Fruit fly (Drosophila melanogaster) whole organism, prepupa: ENCODE results near the gene hyd.
A peak's percentile ranks its signal among the peaks of the same experiment; 100 is the strongest.

Experiments
- Blimp-1 ChIP-seq: fragments of 200-800 bp; sonication (Bioruptor generic); optimal IDR thresholded peaks from 3 replicates; lab custom pipeline; 2017; ENCODE audit warnings: missing biosample characterization, missing genetic modification characterization, mild to moderate bottlenecking, moderate library complexity, missing genetic modification reagents
- CG11294 ChIP-seq: fragments of 200-800 bp; sonication (Bioruptor generic); IDR thresholded peaks from 2 replicates; pipeline ENCODE4 v1.3.6; 2022; ENCODE audit warnings: missing biosample characterization, missing genetic modification characterization
- CG11902 ChIP-seq: fragments of 200-800 bp; sonication (Bioruptor generic); optimal IDR thresholded peaks from 3 replicates; lab custom pipeline; 2016; ENCODE audit warnings: missing biosample characterization, missing genetic modification characterization
- CG16779 ChIP-seq: fragments of 200-800 bp; sonication (Bioruptor generic); optimal IDR thresholded peaks from 3 replicates; lab custom pipeline; 2017; ENCODE audit warnings: missing biosample characterization, mild to moderate bottlenecking, missing genetic modification characterization
- CG3032 ChIP-seq: fragments of 200-800 bp; optimal IDR thresholded peaks from 2 replicates; lab custom pipeline; 2019; ENCODE audit warnings: missing biosample characterization, mild to moderate bottlenecking, missing genetic modification characterization, moderate library complexity
- CG31627 ChIP-seq: fragments of 200-800 bp; sonication (Bioruptor generic); optimal IDR thresholded peaks from 3 replicates; lab custom pipeline; 2016; ENCODE audit warnings: missing biosample characterization, missing genetic modification characterization
- CG34406 ChIP-seq: fragments of 200-800 bp; sonication (Bioruptor generic); optimal IDR thresholded peaks from 3 replicates; lab custom pipeline; 2016; ENCODE audit warnings: missing biosample characterization, missing genetic modification characterization
- CG6163 ChIP-seq: fragments of 200-800 bp; sonication (Bioruptor generic); IDR thresholded peaks from 3 replicates; pipeline ENCODE4 v1.3.6; 2022; ENCODE audit warnings: missing biosample characterization, missing genetic modification characterization
- CG6792 ChIP-seq: fragments of 200-800 bp; sonication (Bioruptor generic); optimal IDR thresholded peaks from 3 replicates; lab custom pipeline; 2016; ENCODE audit warnings: missing biosample characterization, missing genetic modification characterization
- CG8119 ChIP-seq: fragments of 200-800 bp; sonication (Bioruptor generic); IDR thresholded peaks from 3 replicates; pipeline ENCODE4 v1.3.6; 2022; ENCODE audit warnings: missing biosample characterization, missing genetic modification characterization
- CG8319 ChIP-seq: fragments of 200-800 bp; sonication (Bioruptor generic); optimal IDR thresholded peaks from 3 replicates; lab custom pipeline; 2016; ENCODE audit warnings: missing biosample characterization, missing genetic modification characterization
- CG8632 ChIP-seq: fragments of 200-800 bp; sonication (Bioruptor generic); optimal IDR thresholded peaks from 3 replicates; lab custom pipeline; 2016; ENCODE audit warnings: missing biosample characterization, missing genetic modification characterization
- Ets96B ChIP-seq: fragments of 200-800 bp; optimal IDR thresholded peaks from 2 replicates; lab custom pipeline; 2019; ENCODE audit warnings: missing biosample characterization, mild to moderate bottlenecking, missing genetic modification characterization, moderate library complexity
- Gug ChIP-seq: fragments of 200-800 bp; sonication (Bioruptor generic); IDR thresholded peaks from 2 replicates; pipeline ENCODE4 v1.3.6; 2022; ENCODE audit warnings: missing biosample characterization, missing genetic modification characterization
- Hr38 ChIP-seq: sonication (Bioruptor generic); optimal IDR thresholded peaks from 2 replicates; lab custom pipeline; 2016; ENCODE audit warnings: missing biosample characterization, missing genetic modification characterization
- Hr39 ChIP-seq: fragments of 200-800 bp; sonication (Bioruptor generic); optimal IDR thresholded peaks from 2 replicates; lab custom pipeline; 2016; ENCODE audit warnings: missing biosample characterization, missing genetic modification characterization
- Lpt ChIP-seq: fragments of 200-800 bp; sonication (Bioruptor generic); optimal IDR thresholded peaks from 3 replicates; lab custom pipeline; 2016; ENCODE audit warnings: missing biosample characterization, missing genetic modification characterization
- Met ChIP-seq: fragments of 200-800 bp; sonication (Bioruptor generic); optimal IDR thresholded peaks from 3 replicates; lab custom pipeline; 2016; ENCODE audit warnings: missing biosample characterization, missing genetic modification characterization
- OdsH ChIP-seq: fragments of 200-800 bp; sonication (Bioruptor generic); optimal IDR thresholded peaks from 3 replicates; lab custom pipeline; 2016; ENCODE audit warnings: missing biosample characterization, missing genetic modification characterization
- Smox ChIP-seq: fragments of 200-800 bp; sonication (Bioruptor generic); optimal IDR thresholded peaks from 3 replicates; lab custom pipeline; 2016; ENCODE audit warnings: missing biosample characterization, missing genetic modification characterization
- achi ChIP-seq: fragments of 200-800 bp; sonication (Bioruptor generic); optimal IDR thresholded peaks from 3 replicates; lab custom pipeline; 2016; ENCODE audit warnings: missing biosample characterization, missing genetic modification characterization
- dsx ChIP-seq: fragments of 200-800 bp; optimal IDR thresholded peaks from 3 replicates; lab custom pipeline; 2019; ENCODE audit warnings: missing biosample characterization, mild to moderate bottlenecking, missing genetic modification characterization, moderate library complexity; ENCODE audit not compliant: poor library complexity, severe bottlenecking
- eg ChIP-seq: fragments of 200-800 bp; sonication (Bioruptor generic); IDR thresholded peaks from 3 replicates; pipeline ENCODE4 v1.3.6; 2022; ENCODE audit warnings: missing biosample characterization, missing genetic modification characterization
- esn ChIP-seq: fragments of 200-800 bp; sonication (Bioruptor generic); optimal IDR thresholded peaks from 2 replicates; lab custom pipeline; 2016; ENCODE audit warnings: missing biosample characterization, mild to moderate bottlenecking, missing genetic modification characterization, moderate library complexity
- fkh ChIP-seq: fragments of 200-800 bp; sonication (Bioruptor generic); optimal IDR thresholded peaks from 3 replicates; lab custom pipeline; 2017; ENCODE audit warnings: missing biosample characterization, mild to moderate bottlenecking, missing genetic modification characterization, moderate library complexity
- lz ChIP-seq: fragments of 200-800 bp; sonication (Bioruptor generic); optimal IDR thresholded peaks from 3 replicates; lab custom pipeline; 2016; ENCODE audit warnings: missing biosample characterization, missing genetic modification characterization
- net ChIP-seq: fragments of 200-800 bp; sonication (Bioruptor generic); optimal IDR thresholded peaks from 3 replicates; lab custom pipeline; 2016; ENCODE audit warnings: missing biosample characterization, missing genetic modification characterization
- salr ChIP-seq, 2 experiments: fragments of 200-800 bp; sonication (Bioruptor generic); optimal IDR thresholded peaks; 3 replicates each; lab custom pipeline; 2016 to 2018; ENCODE audit warnings: missing biosample characterization in 2 of 2, missing genetic modification characterization in 2 of 2, mild to moderate bottlenecking in 1 of 2
- spab ChIP-seq: fragments of 200-800 bp; sonication (Bioruptor generic); optimal IDR thresholded peaks from 2 replicates; lab custom pipeline; 2017; ENCODE audit warnings: missing biosample characterization, mild to moderate bottlenecking, missing genetic modification characterization, missing genetic modification reagents
- ss ChIP-seq, 2 experiments: fragments of 200-800 bp; sonication (Bioruptor generic); optimal IDR thresholded peaks; 2 replicates in 1 of 2; 3 replicates in 1 of 2; lab custom pipeline; 2017 to 2018; ENCODE audit warnings: mild to moderate bottlenecking in 2 of 2, missing biosample characterization in 2 of 2, missing genetic modification characterization in 2 of 2, moderate library complexity in 1 of 2
- topi ChIP-seq: fragments of 200-800 bp; sonication (Bioruptor generic); optimal IDR thresholded peaks from 3 replicates; lab custom pipeline; 2016; ENCODE audit warnings: missing biosample characterization, missing genetic modification characterization
- vri ChIP-seq: fragments of 200-800 bp; sonication (Bioruptor generic); optimal IDR thresholded peaks from 3 replicates; lab custom pipeline; 2016; ENCODE audit warnings: missing biosample characterization, mild to moderate bottlenecking, missing genetic modification characterization

Gene hyd

DNA sequence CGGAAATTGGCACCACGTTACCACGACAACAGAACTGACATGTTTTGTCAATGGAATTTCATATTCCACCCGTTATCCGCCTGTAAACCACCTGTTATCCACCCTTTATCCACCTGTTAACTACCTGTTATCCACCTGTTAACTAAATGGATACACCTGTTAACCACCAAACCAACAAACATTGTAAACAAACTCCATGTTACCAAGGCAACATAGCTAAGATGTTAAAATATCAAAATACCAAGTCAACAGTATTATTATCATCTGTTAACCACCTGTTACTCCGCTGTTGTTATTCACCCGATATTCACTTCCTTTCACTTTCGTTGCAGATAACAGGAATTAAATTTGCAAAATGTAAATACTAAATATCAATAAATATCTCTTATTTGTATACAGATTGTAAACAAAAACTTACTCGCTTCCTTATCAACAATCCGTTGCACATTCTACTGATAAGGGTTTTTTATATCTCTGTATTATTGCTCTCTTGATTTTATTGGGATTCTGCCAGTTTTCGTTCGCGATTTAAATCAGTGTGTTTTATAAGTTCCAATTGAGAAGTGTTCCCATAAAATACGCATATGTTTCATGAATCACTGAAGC, 50.3 kb downstream of the hyd start, which contains the start of gene Nepl12:
Gene Nepl12, plus strand, starts transcription at position 556 of the 606 bp plus-strand sequence.
- TF ChIP-seq CG6163 (no peak), Hr38 (GFP tag; lab: Kevin White, UChicago) (no peak), achi (GFP tag; lab: Kevin White, UChicago) (peak; percentile 8), CG34406 (GFP tag; lab: Kevin White, UChicago) (peak; percentile 9), dsx (GFP tag; lab: Kevin White, UChicago) (no peak), CG8632 (GFP tag; lab: Kevin White, UChicago) (peak; percentile 27), fkh (no peak), CG11902 (peak; percentile 19), salr (GFP tag; optimal IDR thresholded peaks at IDR 0.05; lab: Kevin White, UChicago) (peak in 1 of 2 experiments; percentile 22), CG6792 (GFP tag; lab: Kevin White, UChicago) (peak; percentile 12), CG8319 (GFP tag; lab: Kevin White, UChicago) (peak; percentile 18)

- TF ChIP-seq CG31627 (GFP tag; lab: Kevin White, UChicago): no peak
- no peak for TF ChIP-seq Ets96B (tag; lab: Kevin White, UChicago)
- no peak for TF ChIP-seq CG3032 (tag; lab: Kevin White, UChicago)
- TF ChIP-seq CG16779 (tag; lab: Kevin White, UChicago): no peak
- TF ChIP-seq, all 60 proteins: peak for 0
Measured at dm6 chr3R:9674196-9674693, 51.2 kb downstream of the hyd start, which contains the start of gene Dhc1. Gene Dhc1, minus strand, starts transcription at chr3R:9674643.

DNA sequence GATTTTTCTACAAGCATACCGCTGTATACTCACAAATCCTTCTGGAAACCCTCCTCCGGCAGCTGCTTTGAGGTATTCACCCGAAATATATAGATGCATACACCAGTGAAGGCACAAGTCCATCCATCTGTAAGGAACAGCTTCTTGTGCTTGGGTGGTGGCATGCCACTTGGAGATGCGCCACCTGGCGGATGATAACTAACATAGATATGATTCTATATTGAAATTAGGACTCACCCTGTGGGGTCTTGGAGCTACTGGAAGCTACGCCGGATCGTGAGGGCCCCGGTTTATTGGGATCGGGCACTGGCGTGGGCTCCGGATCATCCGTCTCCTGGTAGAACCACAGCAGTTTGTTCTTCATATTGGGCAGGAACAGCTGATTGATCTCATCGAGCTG, 52.2 kb downstream of the hyd start:
- TF ChIP-seq OdsH (GFP tag; lab: Kevin White, UChicago): no peak
- no peak for TF ChIP-seq net (GFP tag; lab: Kevin White, UChicago)
- no peak for TF ChIP-seq ss (GFP tag; optimal IDR thresholded peaks at IDR 0.05; lab: Kevin White, UChicago)
- no peak for TF ChIP-seq CG11294
- TF ChIP-seq esn (GFP tag; lab: Kevin White, UChicago): no peak
- TF ChIP-seq Met (GFP tag; lab: Kevin White, UChicago): no peak
- no peak for TF ChIP-seq Gug
- TF ChIP-seq lz (GFP tag; lab: Kevin White, UChicago): no peak
- no peak for TF ChIP-seq CG6792 (GFP tag; lab: Kevin White, UChicago)
- TF ChIP-seq Blimp-1 (GFP tag; lab: Kevin White, UChicago): no peak
- TF ChIP-seq CG11902: no peak
- no peak for TF ChIP-seq CG3032 (tag; lab: Kevin White, UChicago)
- TF ChIP-seq Lpt: no peak
- no peak for TF ChIP-seq Hr39 (GFP tag; lab: Kevin White, UChicago)

- TF ChIP-seq vri (GFP tag; lab: Kevin White, UChicago) (no peak), spab (no peak), esn (GFP tag; lab: Kevin White, UChicago) (no peak), CG8319 (GFP tag; lab: Kevin White, UChicago) (no peak), dsx (GFP tag; lab: Kevin White, UChicago) (no peak), Met (GFP tag; lab: Kevin White, UChicago) (no peak), eg (no peak), topi (GFP tag; lab: Kevin White, UChicago) (no peak), CG8119 (GFP tag; lab: Robert Waterston, UW) (no peak), Smox (GFP tag; lab: Kevin White, UChicago) (no peak)
Measured at dm6 chr3R:9665405-9665804, 60.0 kb downstream of the hyd start.
